Comparison of ENCODE assay signal across 2 worm cellular contexts in genomic region chrIV:11149454-11150163, ce11.
TF ChIP-seq lines count a peak whose summit lies in the region.

Gene F01G4.6 (minus strand): TSS chrIV:11149504.
Gene pfd-1 (plus strand): TSS chrIV:11150113.

TF ChIP-seq in whole organism, L4 larva, 104 proteins besides CTCF, POLR2A, EP300 and RAD21 (continued from another document):
- peak; percentile 80 for TF ChIP-seq nhr-25 (tag; optimal IDR thresholded peaks at IDR 0.05; lab: Kevin White, UChicago; ENCODE audit: borderline replicate concordance, insufficient read depth)
- TF ChIP-seq nhr-48 (tag; optimal IDR thresholded peaks at IDR 0.05; lab: Kevin White, UChicago), result peak; percentile 66
- TF ChIP-seq sdz-12 (GFP tag; optimal IDR thresholded peaks at IDR 0.05; lab: Kevin White, UChicago), result peak; percentile 30
- peak; percentile 88 for TF ChIP-seq dpl-1 (GFP tag; optimal IDR thresholded peaks at IDR 0.05; lab: Kevin White, UChicago)
- no peak for TF ChIP-seq tag-97 (GFP tag; IDR thresholded peaks at IDR 0.05; lab: Robert Waterston, UW)
- TF ChIP-seq pha-4 (GFP tag; IDR thresholded peaks at IDR 0.05; lab: Robert Waterston, UW), result peak; percentile 85
- peak; percentile 74 for TF ChIP-seq pha-4 (tag; optimal IDR thresholded peaks at IDR 0.05; lab: Kevin White, UChicago)
- no peak for TF ChIP-seq madf-9 (GFP tag; conservative IDR thresholded peaks at IDR 0.05; lab: Robert Waterston, UW)
- peak; percentile 89 for TF ChIP-seq ceh-20 (GFP tag; IDR thresholded peaks at IDR 0.05; lab: Robert Waterston, UW)
- TF ChIP-seq dmd-8 (GFP tag; IDR thresholded peaks at IDR 0.05; lab: Robert Waterston, UW), result no peak
- TF ChIP-seq nhr-102 (tag; optimal IDR thresholded peaks at IDR 0.05; lab: Kevin White, UChicago), result peak; percentile 83
- peak; percentile 24 for TF ChIP-seq ces-1 (GFP tag; optimal IDR thresholded peaks at IDR 0.05; lab: Kevin White, UChicago)
- no peak for TF ChIP-seq ztf-7 (tag; optimal IDR thresholded peaks at IDR 0.05; lab: Kevin White, UChicago)
- no peak for TF ChIP-seq snpc-1.2 (GFP tag; IDR thresholded peaks at IDR 0.05; lab: Robert Waterston, UW)
- TF ChIP-seq set-16 (GFP tag; IDR thresholded peaks at IDR 0.05; lab: Robert Waterston, UW), result peak; percentile 18; the same call in 1 of the 2 replicates
- peak; percentile 53 for TF ChIP-seq nhr-76 (tag; optimal IDR thresholded peaks at IDR 0.05; lab: Kevin White, UChicago)
- TF ChIP-seq snpc-4 (tag; optimal IDR thresholded peaks at IDR 0.05; lab: Kevin White, UChicago), result no peak
- peak; percentile 91 for TF ChIP-seq arid-1 (GFP tag; conservative IDR thresholded peaks at IDR 0.05; lab: Robert Waterston, UW)
- TF ChIP-seq nhr-6 (tag; optimal IDR thresholded peaks at IDR 0.05; lab: Kevin White, UChicago), result peak; percentile 92
- peak; percentile 87 for TF ChIP-seq hmg-1.1 (GFP tag; IDR thresholded peaks at IDR 0.05; lab: Robert Waterston, UW)
- peak; percentile 65 for TF ChIP-seq zfp-3 (GFP tag; conservative IDR thresholded peaks at IDR 0.05; lab: Robert Waterston, UW)
- TF ChIP-seq R02D3.7 (tag; optimal IDR thresholded peaks at IDR 0.05; lab: Kevin White, UChicago), result no peak
- no peak for TF ChIP-seq daf-8 (GFP tag; IDR thresholded peaks at IDR 0.05; lab: Robert Waterston, UW)
- peak; percentile 92 for TF ChIP-seq hlh-11 (tag; optimal IDR thresholded peaks at IDR 0.05; lab: Kevin White, UChicago)
- no peak for TF ChIP-seq daf-19 (GFP tag; conservative IDR thresholded peaks at IDR 0.05; lab: Robert Waterston, UW)
- peak; percentile 91 for TF ChIP-seq rbr-2 (tag; optimal IDR thresholded peaks at IDR 0.05; lab: Kevin White, UChicago)
- no peak for TF ChIP-seq ztf-11 (tag; optimal IDR thresholded peaks at IDR 0.05; lab: Kevin White, UChicago)

TF ChIP-seq in whole organism, late embryonic, 69 proteins besides CTCF, POLR2A, EP300 and RAD21 (continued from another document):
- TF ChIP-seq unc-3 (GFP tag; conservative IDR thresholded peaks at IDR 0.05; lab: Robert Waterston, UW) (peak; percentile 29; the same call in 1 of the 2 replicates), unc-3 (tag; optimal IDR thresholded peaks at IDR 0.05; lab: Kevin White, UChicago) (no peak), pros-1 (tag; optimal IDR thresholded peaks at IDR 0.05; lab: Kevin White, UChicago) (no peak)
TF ChIP-seq in whole organism, late embryonic: peak in this region for 15.
